Fruit fly (Drosophila melanogaster): ENCODE results near the gene Arp3.

DNA sequence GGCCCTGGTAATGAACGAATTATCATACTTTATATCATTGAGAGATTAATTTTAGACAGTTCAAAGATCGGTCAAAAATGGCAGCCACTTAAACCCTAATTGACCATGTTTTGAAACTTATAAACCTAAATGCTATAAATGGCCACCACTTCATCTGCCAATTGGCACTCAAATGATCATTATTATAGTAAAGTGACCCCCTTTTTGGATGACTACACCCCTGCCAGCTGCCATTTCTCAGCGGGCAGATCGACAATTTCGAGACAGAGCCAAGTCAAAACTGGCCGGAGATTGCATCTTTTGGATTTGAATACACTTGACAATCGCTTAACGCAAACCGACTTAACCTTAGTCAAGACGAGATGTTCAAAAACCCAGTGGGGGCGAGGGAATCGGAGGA, 40.5 kb upstream of the Arp3 start:
- TF ChIP-seq CG8478 (optimal IDR thresholded peaks at IDR 0.05) (no peak), CTCF (optimal IDR thresholded peaks at IDR 0.05) (no peak)

Data from S2 (cell line).